Fruit fly (Drosophila melanogaster) whole organism, embryonic: ENCODE results near the gene AsnRS.

Experiments
- Aef1 ChIP-seq: fragments of 200-800 bp; sonication (Bioruptor generic); IDR thresholded peaks from 3 replicates; pipeline ENCODE4 v1.3.6; 2022; ENCODE audit warnings: missing biosample characterization, missing genetic modification characterization
- CG11247 ChIP-seq: fragments of 200-800 bp; sonication (Bioruptor generic); IDR thresholded peaks from 2 replicates; pipeline ENCODE4 v1.3.6; 2022; ENCODE audit warnings: missing biosample characterization, missing genetic modification characterization
- CG11398 ChIP-seq: fragments of 200-800 bp; sonication (Bioruptor generic); optimal IDR thresholded peaks from 2 replicates; lab custom pipeline; 2016; ENCODE audit warnings: missing biosample characterization, missing genetic modification characterization
- CG12219 ChIP-seq: fragments of 200-800 bp; sonication (Bioruptor generic); optimal IDR thresholded peaks from 3 replicates; lab custom pipeline; 2018; ENCODE audit warnings: missing biosample characterization, mild to moderate bottlenecking, missing genetic modification characterization
- CG13424 ChIP-seq: fragments of 200-800 bp; sonication (Bioruptor generic); optimal IDR thresholded peaks from 2 replicates; lab custom pipeline; 2019; ENCODE audit warnings: missing biosample characterization, mild to moderate bottlenecking, missing genetic modification characterization, moderate library complexity
- CG13624 ChIP-seq: fragments of 200-800 bp; sonication (Bioruptor generic); optimal IDR thresholded peaks from 2 replicates; lab custom pipeline; 2016; ENCODE audit warnings: missing biosample characterization, missing genetic modification characterization
- CG13775 ChIP-seq: fragments of 200-800 bp; sonication (Bioruptor generic); optimal IDR thresholded peaks from 3 replicates; lab custom pipeline; 2017; ENCODE audit warnings: missing biosample characterization, mild to moderate bottlenecking, missing genetic modification characterization
- CG14965 ChIP-seq: fragments of 200-800 bp; sonication (Bioruptor generic); optimal IDR thresholded peaks from 2 replicates; lab custom pipeline; 2016; ENCODE audit warnings: missing biosample characterization, missing genetic modification characterization, borderline replicate concordance
- CG15514 ChIP-seq: fragments of 200-800 bp; sonication (Bioruptor generic); optimal IDR thresholded peaks from 3 replicates; lab custom pipeline; 2017; ENCODE audit warnings: missing biosample characterization, missing genetic modification characterization, mild to moderate bottlenecking, moderate library complexity, missing genetic modification reagents
- CG17186 ChIP-seq: fragments of 200-800 bp; sonication (Bioruptor generic); optimal IDR thresholded peaks from 3 replicates; lab custom pipeline; 2017; ENCODE audit warnings: missing biosample characterization, missing genetic modification reagents, missing genetic modification characterization
- CG17829 ChIP-seq: fragments of 200-800 bp; optimal IDR thresholded peaks from 2 replicates; lab custom pipeline; 2019; ENCODE audit warnings: missing biosample characterization, mild to moderate bottlenecking, missing genetic modification characterization, moderate library complexity
- CG1792 ChIP-seq: fragments of 200-800 bp; sonication (Bioruptor generic); optimal IDR thresholded peaks from 2 replicates; lab custom pipeline; 2016; ENCODE audit warnings: missing biosample characterization, missing genetic modification characterization
- CG5953 ChIP-seq: fragments of 200-800 bp; sonication (Bioruptor generic); IDR thresholded peaks from 2 replicates; pipeline ENCODE4 v1.3.6; 2022; ENCODE audit warnings: missing biosample characterization, missing genetic modification characterization
- CG6791 ChIP-seq: fragments of 200-800 bp; sonication (Bioruptor generic); IDR thresholded peaks from 3 replicates; pipeline ENCODE4 v1.3.6; 2022; ENCODE audit warnings: missing biosample characterization, missing genetic modification characterization; ENCODE audit not compliant: partially characterized antibody
- CG7372 ChIP-seq: fragments of 200-800 bp; sonication (Bioruptor generic); IDR thresholded peaks from 2 replicates; pipeline ENCODE4 v1.3.6; 2022; ENCODE audit warnings: missing biosample characterization, missing genetic modification characterization
- CG7839 ChIP-seq: fragments of 200-800 bp; sonication (Bioruptor generic); optimal IDR thresholded peaks from 3 replicates; lab custom pipeline; 2018; ENCODE audit warnings: missing biosample characterization, mild to moderate bottlenecking, missing genetic modification characterization, moderate library complexity
- CG8765 ChIP-seq: fragments of 200-800 bp; sonication (Bioruptor generic); IDR thresholded peaks from 2 replicates; pipeline ENCODE4 v1.3.6; 2022; ENCODE audit warnings: missing biosample characterization, missing genetic modification characterization
- CG8924 ChIP-seq: fragments of 200-800 bp; optimal IDR thresholded peaks from 3 replicates; lab custom pipeline; 2019; ENCODE audit warnings: missing biosample characterization, mild to moderate bottlenecking, missing genetic modification characterization, moderate library complexity
- CHES-1-like ChIP-seq: fragments of 200-800 bp; sonication (Bioruptor generic); optimal IDR thresholded peaks from 2 replicates; lab custom pipeline; 2016; ENCODE audit warnings: missing biosample characterization, missing genetic modification characterization
- Dbx ChIP-seq: fragments of 200-800 bp; sonication (Bioruptor generic); IDR thresholded peaks from 3 replicates; pipeline ENCODE4 v1.3.6; 2022; ENCODE audit warnings: missing biosample characterization, missing genetic modification characterization
- Dip3 ChIP-seq: fragments of 200-800 bp; sonication (Bioruptor generic); optimal IDR thresholded peaks from 3 replicates; lab custom pipeline; 2016; ENCODE audit warnings: missing biosample characterization, missing genetic modification characterization
- Doc2 ChIP-seq: fragments of 200-800 bp; sonication (Bioruptor generic); IDR thresholded peaks from 2 replicates; pipeline ENCODE4 v1.3.6; 2022; ENCODE audit warnings: missing biosample characterization, missing genetic modification characterization
- Dp ChIP-seq: fragments of 200-800 bp; sonication (Bioruptor generic); optimal IDR thresholded peaks from 2 replicates; lab custom pipeline; 2018; ENCODE audit warnings: missing biosample characterization, mild to moderate bottlenecking, missing genetic modification characterization, moderate library complexity
- E2f2 ChIP-seq: fragments of 200-800 bp; sonication (Bioruptor generic); IDR thresholded peaks from 2 replicates; pipeline ENCODE4 v1.3.6; 2022; ENCODE audit warnings: missing biosample characterization, missing genetic modification characterization
- HmgZ ChIP-seq: fragments of 200-800 bp; sonication (Bioruptor generic); optimal IDR thresholded peaks from 2 replicates; lab custom pipeline; 2018; ENCODE audit warnings: missing biosample characterization, mild to moderate bottlenecking, missing genetic modification characterization
- Hr39 ChIP-seq: fragments of >200 bp; optimal IDR thresholded peaks from 2 replicates; lab custom pipeline; 2017
- Lhr ChIP-seq: fragments of 200-800 bp; sonication (Bioruptor generic); optimal IDR thresholded peaks from 3 replicates; lab custom pipeline; 2017; ENCODE audit warnings: mild to moderate bottlenecking, missing biosample characterization, missing genetic modification reagents, missing genetic modification characterization
- Med ChIP-seq: fragments of 200-800 bp; sonication (Bioruptor generic); peaks from one replicate; lab custom pipeline; 2016; ENCODE audit warnings: missing biosample characterization, missing genetic modification characterization, mild to moderate bottlenecking, inconsistent platforms, moderate library complexity
- Rx ChIP-seq: fragments of 200-800 bp; sonication (Bioruptor generic); IDR thresholded peaks from 2 replicates; pipeline ENCODE4 v1.3.6; 2022; ENCODE audit warnings: missing biosample characterization, missing genetic modification characterization
- Spps ChIP-seq: fragments of 200-800 bp; sonication (Bioruptor generic); optimal IDR thresholded peaks from 2 replicates; lab custom pipeline; 2018; ENCODE audit warnings: missing biosample characterization, mild to moderate bottlenecking, missing genetic modification characterization
- Sry-δ ChIP-seq: fragments of 200-800 bp; sonication (Bioruptor generic); optimal IDR thresholded peaks from 2 replicates; lab custom pipeline; 2016; ENCODE audit warnings: missing biosample characterization, missing genetic modification characterization
- TFAM ChIP-seq: fragments of 200-800 bp; sonication (Bioruptor generic); optimal IDR thresholded peaks from 2 replicates; lab custom pipeline; 2017; ENCODE audit warnings: missing biosample characterization, missing genetic modification characterization, inconsistent platforms
- aop ChIP-seq: fragments of 200-800 bp; sonication (Bioruptor generic); IDR thresholded peaks from 2 replicates; pipeline ENCODE4 v1.3.6; 2022; ENCODE audit warnings: missing biosample characterization, missing genetic modification characterization
- ara ChIP-seq: fragments of 200-800 bp; sonication (Bioruptor generic); IDR thresholded peaks from 2 replicates; pipeline ENCODE4 v1.3.6; 2022; ENCODE audit warnings: missing biosample characterization, missing genetic modification characterization
- chif ChIP-seq, 2 experiments: fragments of 200-800 bp; sonication (Bioruptor generic); optimal IDR thresholded peaks; 3 replicates each; lab custom pipeline; 2016; ENCODE audit warnings: missing biosample characterization in 2 of 2, missing genetic modification characterization in 2 of 2
- crol ChIP-seq: fragments of 200-800 bp; sonication (Bioruptor generic); IDR thresholded peaks from 2 replicates; pipeline ENCODE4 v1.3.6; 2022; ENCODE audit warnings: missing biosample characterization, missing genetic modification characterization
- cwo ChIP-seq: fragments of 200-800 bp; sonication (Bioruptor generic); optimal IDR thresholded peaks from 3 replicates; lab custom pipeline; 2017; ENCODE audit warnings: missing biosample characterization, missing genetic modification characterization, mild to moderate bottlenecking, moderate library complexity, missing genetic modification reagents
- dysf ChIP-seq: fragments of 200-800 bp; sonication (Bioruptor generic); IDR thresholded peaks from 3 replicates; pipeline ENCODE4 v1.3.6; 2022; ENCODE audit warnings: missing biosample characterization, missing genetic modification characterization
- esg ChIP-seq: fragments of 200-800 bp; sonication (Bioruptor generic); conservative IDR thresholded peaks from 2 replicates; pipeline ENCODE4 v1.3.6; 2022; ENCODE audit warnings: missing biosample characterization, missing genetic modification characterization
- grau ChIP-seq: fragments of 200-800 bp; optimal IDR thresholded peaks from 3 replicates; lab custom pipeline; 2019; ENCODE audit warnings: missing biosample characterization, mild to moderate bottlenecking, missing genetic modification characterization, moderate library complexity
- ind ChIP-seq: fragments of 200-800 bp; sonication (Bioruptor generic); optimal IDR thresholded peaks from 3 replicates; lab custom pipeline; 2016; ENCODE audit warnings: missing biosample characterization, missing genetic modification characterization
- kni ChIP-seq: fragments of 200-800 bp; sonication (Bioruptor generic); optimal IDR thresholded peaks from 3 replicates; lab custom pipeline; 2017; ENCODE audit warnings: mild to moderate bottlenecking, missing biosample characterization, missing genetic modification reagents, missing genetic modification characterization
- lola ChIP-seq, 3 experiments: fragments of >200 bp in 2 of 3; fragments of 200-800 bp in 1 of 3; sonication (Bioruptor generic) in 1 of 3; optimal IDR thresholded peaks; 2 replicates each; lab custom pipeline; 2017 to 2019; ENCODE audit warnings: missing biosample characterization in 3 of 3, missing genetic modification characterization in 3 of 3, mild to moderate bottlenecking in 1 of 3, moderate library complexity in 1 of 3
- maf-S ChIP-seq: fragments of 200-800 bp; sonication (Bioruptor generic); optimal IDR thresholded peaks from 2 replicates; lab custom pipeline; 2016; ENCODE audit warnings: missing biosample characterization, missing genetic modification characterization
- prd ChIP-seq, 3 experiments: fragments of >200 bp in 2 of 3; fragments of 200-800 bp in 1 of 3; sonication (Bioruptor generic) in 1 of 3; optimal IDR thresholded peaks in 2 of 3; IDR thresholded peaks in 1 of 3; 2 replicates in 2 of 3; 3 replicates in 1 of 3; pipeline versions ENCODE4 v1.3.6 to Lab custom; 2017 to 2022; ENCODE audit warnings: missing biosample characterization in 1 of 3, missing genetic modification characterization in 1 of 3
- row ChIP-seq: fragments of 200-800 bp; sonication (Bioruptor generic); IDR thresholded peaks from 3 replicates; pipeline ENCODE4 v1.3.6; 2022; ENCODE audit warnings: missing biosample characterization, missing genetic modification characterization
- scrt ChIP-seq: fragments of 200-800 bp; sonication (Bioruptor generic); optimal IDR thresholded peaks from 2 replicates; lab custom pipeline; 2018; ENCODE audit warnings: missing biosample characterization, mild to moderate bottlenecking, missing genetic modification characterization, moderate library complexity
- sens ChIP-seq: fragments of 200-800 bp; sonication (Bioruptor generic); peaks from one replicate; lab custom pipeline; 2016; ENCODE audit warnings: missing biosample characterization, missing genetic modification characterization
- sens-2 ChIP-seq: fragments of 200-800 bp; sonication (Bioruptor generic); IDR thresholded peaks from 2 replicates; pipeline ENCODE4 v1.3.6; 2022; ENCODE audit warnings: missing biosample characterization, missing genetic modification characterization
- sob ChIP-seq: fragments of 200-800 bp; sonication (Bioruptor generic); IDR thresholded peaks from 2 replicates; pipeline ENCODE4 v1.3.6; 2022; ENCODE audit warnings: missing biosample characterization, missing genetic modification characterization
- stc ChIP-seq: fragments of 200-800 bp; sonication (Bioruptor generic); IDR thresholded peaks from 2 replicates; pipeline ENCODE4 v1.3.6; 2022; ENCODE audit warnings: missing biosample characterization, missing genetic modification characterization
- vvl ChIP-seq: fragments of 200-800 bp; sonication (Bioruptor generic); IDR thresholded peaks from 2 replicates; pipeline ENCODE4 v1.3.6; 2022; ENCODE audit warnings: missing biosample characterization, missing genetic modification characterization

Gene AsnRS

dm6 chr2L:19165998-19166397 lies 34.2 kb upstream of the AsnRS start (continued):
- no peak for TF ChIP-seq sob (GFP tag; lab: Robert Waterston, UW)
- TF ChIP-seq CG11398, result no peak
- TF ChIP-seq CG8924 (tag; lab: Kevin White, UChicago), result peak; percentile 12
- no peak for TF ChIP-seq row (GFP tag; lab: Robert Waterston, UW)
- peak; percentile 26; the same call in 1 of the 2 replicates for TF ChIP-seq vvl (GFP tag; lab: Robert Waterston, UW)
- TF ChIP-seq CG13424 (tag; lab: Kevin White, UChicago), result no peak
- TF ChIP-seq CG7372 (GFP tag; lab: Robert Waterston, UW), result no peak
- TF ChIP-seq cwo, result no peak
- no peak for TF ChIP-seq scrt
- no peak for TF ChIP-seq maf-S (GFP tag; lab: Kevin White, UChicago)
- no peak for TF ChIP-seq Doc2
- no peak for TF ChIP-seq kni (GFP tag; lab: Kevin White, UChicago)
- no peak for TF ChIP-seq Sry-δ (GFP tag; lab: Kevin White, UChicago)
- TF ChIP-seq Dip3, result no peak
- TF ChIP-seq Med (GFP tag; lab: Kevin White, UChicago), result peak; percentile 59
- TF ChIP-seq ind, result no peak
- TF ChIP-seq Lhr (GFP tag; lab: Kevin White, UChicago), result no peak
- TF ChIP-seq sens-2 (GFP tag; lab: Robert Waterston, UW), result no peak
- TF ChIP-seq CG6791 (GFP tag; lab: Robert Waterston, UW), result no peak
- TF ChIP-seq TFAM (GFP tag; lab: Kevin White, UChicago), result no peak
- TF ChIP-seq sens (GFP tag; lab: Kevin White, UChicago), result peak; percentile 78
- no peak for TF ChIP-seq CG8765 (GFP tag; lab: Robert Waterston, UW)
- no peak for TF ChIP-seq stc (GFP tag; lab: Robert Waterston, UW)
- peak; percentile 59 for TF ChIP-seq HmgZ
- TF ChIP-seq CG12219 (GFP tag; lab: Kevin White, UChicago), result peak; percentile 14
- TF ChIP-seq CG17829 (tag; lab: Kevin White, UChicago), result peak; percentile 7
- peak; percentile 61; the same call in 2 of the 3 replicates for TF ChIP-seq Aef1
- no peak for TF ChIP-seq CG1792 (GFP tag; lab: Kevin White, UChicago)
- no peak for TF ChIP-seq CG17186 (GFP tag; lab: Kevin White, UChicago)
- TF ChIP-seq CHES-1-like (GFP tag; lab: Kevin White, UChicago), result no peak
- no peak for TF ChIP-seq dysf (GFP tag; lab: Robert Waterston, UW)
- no peak for TF ChIP-seq Rx (GFP tag; lab: Robert Waterston, UW)
- TF ChIP-seq CG13624 (GFP tag; lab: Kevin White, UChicago), result peak; percentile 83
- TF ChIP-seq Spps (tag; lab: Kevin White, UChicago), result no peak
- TF ChIP-seq prd (optimal IDR thresholded peaks at IDR 0.05; lab: Kevin White, UChicago), result no peak
- no peak for TF ChIP-seq prd (GFP tag; IDR thresholded peaks at IDR 0.05; lab: Robert Waterston, UW)
- TF ChIP-seq CG11247 (GFP tag; lab: Robert Waterston, UW), result no peak
- TF ChIP-seq Hr39 (lab: Kevin White, UChicago), result no peak
- TF ChIP-seq CG7839 (tag; lab: Kevin White, UChicago), result no peak
- peak in 1 of 3 experiments; percentile 67 for TF ChIP-seq lola (GFP tag; optimal IDR thresholded peaks at IDR 0.05; lab: Kevin White, UChicago)
- no peak for TF ChIP-seq Dbx
- no peak for TF ChIP-seq CG13775
- TF ChIP-seq CG5953, result no peak
- TF ChIP-seq crol, result no peak
- TF ChIP-seq CG14965 (GFP tag; lab: Kevin White, UChicago), result no peak
- TF ChIP-seq esg, result no peak
- no peak for TF ChIP-seq chif (GFP tag; optimal IDR thresholded peaks at IDR 0.05; lab: Kevin White, UChicago)
- TF ChIP-seq E2f2 (GFP tag; lab: Robert Waterston, UW), result no peak
- TF ChIP-seq grau (tag; lab: Kevin White, UChicago), result no peak
- no peak for TF ChIP-seq Dp (GFP tag; lab: Kevin White, UChicago)
- no peak for TF ChIP-seq aop
- TF ChIP-seq CG15514 (GFP tag; lab: Kevin White, UChicago), result no peak
- no peak for TF ChIP-seq ara
